Fruit fly (Drosophila melanogaster) whole organism, embryonic: ENCODE measurements around the gene Cyp6d4.
A peak's percentile ranks its signal among the peaks of the same experiment; 100 is the strongest.

Source experiments
- CG10979 ChIP-seq: fragments of 200-800 bp; sonication (Bioruptor generic); optimal IDR thresholded peaks from 2 replicates; lab custom pipeline; 2018; ENCODE audit warnings: missing biosample characterization, mild to moderate bottlenecking, missing genetic modification characterization, moderate library complexity
- CG11696 ChIP-seq: fragments of 200-800 bp; sonication (Bioruptor generic); IDR thresholded peaks from 2 replicates; pipeline ENCODE4 v1.3.6; 2022; ENCODE audit warnings: missing biosample characterization, missing genetic modification characterization
- CG14014 ChIP-seq: fragments of 200-800 bp; sonication (Bioruptor generic); IDR thresholded peaks from 2 replicates; pipeline ENCODE4 v1.3.6; 2022; ENCODE audit warnings: missing biosample characterization, missing genetic modification characterization
- CG15514 ChIP-seq: fragments of 200-800 bp; sonication (Bioruptor generic); optimal IDR thresholded peaks from 3 replicates; lab custom pipeline; 2017; ENCODE audit warnings: missing biosample characterization, missing genetic modification characterization, mild to moderate bottlenecking, moderate library complexity, missing genetic modification reagents
- CG1602 ChIP-seq: fragments of 200-800 bp; sonication (Bioruptor generic); optimal IDR thresholded peaks from 3 replicates; lab custom pipeline; 2016; ENCODE audit warnings: missing biosample characterization, missing genetic modification characterization
- CG16779 ChIP-seq: fragments of 200-800 bp; sonication (Bioruptor generic); IDR thresholded peaks from 2 replicates; pipeline ENCODE4 v1.3.6; 2022; ENCODE audit warnings: missing biosample characterization, missing genetic modification characterization
- CG1792 ChIP-seq: fragments of 200-800 bp; sonication (Bioruptor generic); optimal IDR thresholded peaks from 2 replicates; lab custom pipeline; 2016; ENCODE audit warnings: missing biosample characterization, missing genetic modification characterization
- CG32772 ChIP-seq: fragments of 200-800 bp; sonication (Bioruptor generic); IDR thresholded peaks from 2 replicates; pipeline ENCODE4 v1.3.6; 2022; ENCODE audit warnings: missing biosample characterization, missing genetic modification characterization
- CG4282 ChIP-seq: fragments of 200-800 bp; sonication (Bioruptor generic); optimal IDR thresholded peaks from 2 replicates; lab custom pipeline; 2016; ENCODE audit warnings: missing biosample characterization, missing genetic modification characterization
- CG4854 ChIP-seq: fragments of 200-800 bp; sonication (Bioruptor generic); optimal IDR thresholded peaks from 2 replicates; lab custom pipeline; 2016; ENCODE audit warnings: missing biosample characterization, missing genetic modification characterization, inconsistent platforms
- CG6813 ChIP-seq: fragments of 200-800 bp; sonication (Bioruptor generic); optimal IDR thresholded peaks from 2 replicates; lab custom pipeline; 2017; ENCODE audit warnings: missing biosample characterization, missing genetic modification characterization, mild to moderate bottlenecking, moderate library complexity, missing genetic modification reagents
- CG7839 ChIP-seq: fragments of 200-800 bp; sonication (Bioruptor generic); optimal IDR thresholded peaks from 3 replicates; lab custom pipeline; 2018; ENCODE audit warnings: missing biosample characterization, mild to moderate bottlenecking, missing genetic modification characterization, moderate library complexity
- CG9727 ChIP-seq: fragments of 200-800 bp; sonication (Bioruptor generic); optimal IDR thresholded peaks from 3 replicates; lab custom pipeline; 2017; ENCODE audit warnings: missing biosample characterization, mild to moderate bottlenecking, missing genetic modification characterization
- CkIIα-i1 ChIP-seq: fragments of 200-800 bp; sonication (Bioruptor generic); IDR thresholded peaks from 2 replicates; pipeline ENCODE4 v1.3.6; 2022; ENCODE audit warnings: missing biosample characterization, missing genetic modification characterization
- CoRest ChIP-seq: fragments of 200-800 bp; sonication (Bioruptor generic); optimal IDR thresholded peaks from 3 replicates; lab custom pipeline; 2018; ENCODE audit warnings: missing biosample characterization, mild to moderate bottlenecking, missing genetic modification characterization, moderate library complexity
- E2f1 ChIP-seq: fragments of 200-800 bp; sonication (Bioruptor generic); IDR thresholded peaks from 2 replicates; pipeline ENCODE4 v1.3.6; 2022; ENCODE audit warnings: missing biosample characterization, missing genetic modification characterization
- ERR ChIP-seq: fragments of 200-800 bp; sonication (Bioruptor generic); optimal IDR thresholded peaks from 2 replicates; lab custom pipeline; 2016; ENCODE audit warnings: missing biosample characterization, missing genetic modification characterization
- Elba2 ChIP-seq: fragments of 200-800 bp; sonication (Bioruptor generic); optimal IDR thresholded peaks from 3 replicates; lab custom pipeline; 2016; ENCODE audit warnings: missing biosample characterization, missing genetic modification characterization
- H15 ChIP-seq: fragments of 200-800 bp; sonication (Bioruptor generic); IDR thresholded peaks from 3 replicates; pipeline ENCODE4 v1.3.6; 2022; ENCODE audit warnings: missing biosample characterization, missing genetic modification characterization
- Hsf ChIP-seq: fragments of 200-800 bp; sonication (Bioruptor generic); optimal IDR thresholded peaks from 3 replicates; lab custom pipeline; 2016; ENCODE audit warnings: missing biosample characterization, missing genetic modification characterization
- Mad ChIP-seq: fragments of 200-800 bp; sonication (Bioruptor generic); optimal IDR thresholded peaks from 2 replicates; lab custom pipeline; 2016; ENCODE audit warnings: missing biosample characterization, missing genetic modification characterization
- NC2α ChIP-seq: fragments of 200-800 bp; sonication (Bioruptor generic); optimal IDR thresholded peaks from 2 replicates; lab custom pipeline; 2016; ENCODE audit warnings: missing biosample characterization, missing genetic modification characterization
- Nf-YC ChIP-seq: fragments of 200-800 bp; optimal IDR thresholded peaks from 3 replicates; lab custom pipeline; 2019; ENCODE audit warnings: missing biosample characterization, mild to moderate bottlenecking, missing genetic modification characterization, moderate library complexity
- Optix ChIP-seq: fragments of 200-800 bp; sonication (Bioruptor generic); IDR thresholded peaks from 3 replicates; pipeline ENCODE4 v1.3.6; 2022; ENCODE audit warnings: missing biosample characterization, missing genetic modification characterization
- PHDP ChIP-seq: fragments of 200-800 bp; sonication (Bioruptor generic); optimal IDR thresholded peaks from 3 replicates; lab custom pipeline; 2018; ENCODE audit warnings: missing biosample characterization, mild to moderate bottlenecking, missing genetic modification characterization, moderate library complexity
- Pdp1 ChIP-seq, 2 experiments: fragments of 200-800 bp; sonication (Bioruptor generic); optimal IDR thresholded peaks; 3 replicates each; lab custom pipeline; 2016; ENCODE audit warnings: missing biosample characterization in 2 of 2, missing genetic modification characterization in 2 of 2, mild to moderate bottlenecking in 1 of 2, moderate library complexity in 1 of 2
- Sin3A ChIP-seq: fragments of >200 bp; optimal IDR thresholded peaks from 2 replicates; lab custom pipeline; 2018
- Spps ChIP-seq: fragments of 200-800 bp; sonication (Bioruptor generic); optimal IDR thresholded peaks from 2 replicates; lab custom pipeline; 2018; ENCODE audit warnings: missing biosample characterization, mild to moderate bottlenecking, missing genetic modification characterization
- Xbp1 ChIP-seq: fragments of 200-800 bp; sonication (Bioruptor generic); optimal IDR thresholded peaks from 3 replicates; lab custom pipeline; 2016; ENCODE audit warnings: missing biosample characterization, mild to moderate bottlenecking, missing genetic modification characterization
- ab ChIP-seq: fragments of 200-800 bp; sonication (Bioruptor generic); optimal IDR thresholded peaks from 2 replicates; lab custom pipeline; 2016; ENCODE audit warnings: missing biosample characterization, missing genetic modification characterization
- bab2 ChIP-seq: fragments of 200-800 bp; sonication (Bioruptor generic); optimal IDR thresholded peaks from 2 replicates; lab custom pipeline; 2016; ENCODE audit warnings: missing biosample characterization, missing genetic modification characterization
- bsh ChIP-seq, 2 experiments: fragments of 200-800 bp; sonication (Bioruptor generic); optimal IDR thresholded peaks; 2 replicates each; lab custom pipeline; 2017 to 2018; ENCODE audit warnings: mild to moderate bottlenecking in 2 of 2, missing biosample characterization in 2 of 2, missing genetic modification characterization in 2 of 2, moderate library complexity in 1 of 2
- cad ChIP-seq: fragments of >200 bp; optimal IDR thresholded peaks from 2 replicates; lab custom pipeline; 2017; ENCODE audit warnings: missing biosample characterization, missing genetic modification characterization
- ci ChIP-seq: fragments of 200-800 bp; sonication (Bioruptor generic); IDR thresholded peaks from 3 replicates; pipeline ENCODE4 v1.3.6; 2022; ENCODE audit warnings: missing biosample characterization, missing genetic modification characterization
- croc ChIP-seq: fragments of 200-800 bp; sonication (Bioruptor generic); conservative IDR thresholded peaks from 3 replicates; pipeline ENCODE4 v1.3.6; 2022; ENCODE audit warnings: missing biosample characterization, missing genetic modification characterization
- da ChIP-seq: fragments of 200-800 bp; sonication (Bioruptor generic); optimal IDR thresholded peaks from 2 replicates; lab custom pipeline; 2016; ENCODE audit warnings: missing biosample characterization, missing genetic modification characterization
- dan ChIP-seq: fragments of 200-800 bp; sonication (Bioruptor generic); IDR thresholded peaks from 2 replicates; pipeline ENCODE4 v1.3.6; 2022; ENCODE audit warnings: missing biosample characterization, missing genetic modification characterization
- dysf ChIP-seq: fragments of 200-800 bp; sonication (Bioruptor generic); IDR thresholded peaks from 3 replicates; pipeline ENCODE4 v1.3.6; 2022; ENCODE audit warnings: missing biosample characterization, missing genetic modification characterization
- emc ChIP-seq: fragments of 200-800 bp; sonication (Bioruptor generic); optimal IDR thresholded peaks from 2 replicates; lab custom pipeline; 2016; ENCODE audit warnings: missing biosample characterization, missing genetic modification characterization
- gsb-n ChIP-seq: fragments of 200-800 bp; sonication (Bioruptor generic); optimal IDR thresholded peaks from 3 replicates; lab custom pipeline; 2018; ENCODE audit warnings: missing biosample characterization, mild to moderate bottlenecking, missing genetic modification characterization
- jumu ChIP-seq: fragments of 200-800 bp; sonication (Bioruptor generic); optimal IDR thresholded peaks from 3 replicates; lab custom pipeline; 2016; ENCODE audit warnings: missing biosample characterization, missing genetic modification characterization
- kni ChIP-seq: fragments of 200-800 bp; sonication (Bioruptor generic); optimal IDR thresholded peaks from 3 replicates; lab custom pipeline; 2017; ENCODE audit warnings: mild to moderate bottlenecking, missing biosample characterization, missing genetic modification reagents, missing genetic modification characterization
- onecut ChIP-seq: fragments of 200-800 bp; sonication (Bioruptor generic); IDR thresholded peaks from 2 replicates; pipeline ENCODE4 v1.3.6; 2022; ENCODE audit warnings: missing biosample characterization, missing genetic modification characterization
- p53 ChIP-seq: fragments of 200-800 bp; sonication (Bioruptor generic); optimal IDR thresholded peaks from 2 replicates; lab custom pipeline; 2016; ENCODE audit warnings: missing biosample characterization, missing genetic modification characterization
- pan ChIP-seq, 4 experiments: fragments of >200 bp in 3 of 4; fragments of 200-800 bp in 1 of 4; sonication (Bioruptor generic) in 1 of 4; optimal IDR thresholded peaks in 3 of 4; IDR thresholded peaks in 1 of 4; 2 replicates each; pipeline versions ENCODE4 v1.3.6 to Lab custom; 2017 to 2022; ENCODE audit warnings: missing biosample characterization in 2 of 4, missing genetic modification characterization in 2 of 4, mixed read lengths in 1 of 4
- ranshi ChIP-seq: fragments of 200-800 bp; sonication (Bioruptor generic); IDR thresholded peaks from 2 replicates; pipeline ENCODE4 v1.3.6; 2022; ENCODE audit warnings: missing biosample characterization, missing genetic modification characterization
- tap ChIP-seq: fragments of 200-800 bp; optimal IDR thresholded peaks from 3 replicates; lab custom pipeline; 2019; ENCODE audit warnings: missing biosample characterization, mild to moderate bottlenecking, missing genetic modification characterization, moderate library complexity
- toy ChIP-seq: fragments of 200-800 bp; sonication (Bioruptor generic); IDR thresholded peaks from 2 replicates; pipeline ENCODE4 v1.3.6; 2022; ENCODE audit warnings: missing biosample characterization, missing genetic modification characterization
- vnd ChIP-seq: fragments of 200-800 bp; sonication (Bioruptor generic); IDR thresholded peaks from 3 replicates; pipeline ENCODE4 v1.3.6; 2022; ENCODE audit warnings: missing biosample characterization, missing genetic modification characterization; ENCODE audit not compliant: partially characterized antibody
- wdn ChIP-seq: fragments of 200-800 bp; sonication (Bioruptor generic); IDR thresholded peaks from 2 replicates; pipeline ENCODE4 v1.3.6; 2022; ENCODE audit warnings: missing biosample characterization, missing genetic modification characterization
- yki ChIP-seq: fragments of >200 bp; optimal IDR thresholded peaks from 3 replicates; lab custom pipeline; 2018

Cyp6d4 gene

DNA sequence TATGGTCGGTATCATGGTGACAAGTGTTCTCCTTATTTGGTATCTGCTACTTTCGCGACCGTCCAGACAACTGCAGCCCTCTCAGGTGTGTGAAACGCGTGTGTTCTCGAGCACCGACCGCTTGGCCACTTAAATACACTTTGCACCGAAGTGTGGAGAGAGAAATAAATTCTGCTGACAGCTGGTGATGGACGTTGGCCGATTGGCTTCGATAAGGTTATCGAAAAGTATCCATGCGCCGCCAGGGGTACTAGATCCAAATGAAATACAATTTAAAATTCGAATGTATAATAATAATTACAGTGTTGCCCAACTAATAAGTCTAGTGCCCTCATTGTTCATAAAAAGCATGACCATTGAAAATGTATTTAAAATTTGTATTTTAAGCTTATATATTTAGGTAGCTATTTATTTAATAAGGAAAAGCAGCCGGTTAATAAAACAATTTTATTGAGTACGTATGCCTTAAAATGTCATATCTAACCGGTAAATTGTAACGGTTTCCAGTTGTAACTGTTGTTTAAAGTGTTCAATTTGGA lies 11.7 kb upstream of the Cyp6d4 start, which contains the start of the genes Gclm and CG17625 (continued):
- TF ChIP-seq PHDP (tag; lab: Kevin White, UChicago) (peak; percentile 50), CG10979 (tag; lab: Kevin White, UChicago) (peak; percentile 36), CG11696 (GFP tag; lab: Robert Waterston, UW) (no peak), tap (tag; lab: Kevin White, UChicago) (peak; percentile 53), CG9727 (GFP tag; lab: Kevin White, UChicago) (peak; percentile 41), kni (GFP tag; lab: Kevin White, UChicago) (no peak), da (GFP tag; lab: Kevin White, UChicago) (no peak), CG1792 (GFP tag; lab: Kevin White, UChicago) (no peak), cad (no peak), emc (GFP tag; lab: Kevin White, UChicago) (no peak), CoRest (tag; lab: Kevin White, UChicago) (peak; percentile 70), CG4282 (GFP tag; lab: Kevin White, UChicago) (no peak), E2f1 (peak; percentile 57), gsb-n (peak; percentile 42), Pdp1 (GFP tag; optimal IDR thresholded peaks at IDR 0.05; lab: Kevin White, UChicago) (peak in 1 of 2 experiments; percentile 38), pan (optimal IDR thresholded peaks at IDR 0.05; lab: Kevin White, UChicago) (no peak), pan (GFP tag; optimal IDR thresholded peaks at IDR 0.05 in 1 of 2, IDR thresholded peaks at IDR 0.05 in 1 of 2) (no peak), jumu (GFP tag; lab: Kevin White, UChicago) (peak; percentile 3), Nf-YC (peak; percentile 60), toy (0 out of 2 replicates have a peak, but pooled peaks have one; percentile 10), CG4854 (GFP tag; lab: Kevin White, UChicago) (no peak), onecut (no peak), CG16779 (GFP tag; lab: Robert Waterston, UW) (no peak; the same call in 1 of the 2 replicates), bab2 (GFP tag; lab: Kevin White, UChicago) (peak; percentile 52), dysf (GFP tag; lab: Robert Waterston, UW) (peak; percentile 56; the same call in 2 of the 3 replicates), CG1602 (peak; percentile 34), CG32772 (GFP tag; lab: Robert Waterston, UW) (no peak), yki (lab: Kevin White, UChicago) (no peak), ERR (GFP tag; lab: Kevin White, UChicago) (peak; percentile 42), CkIIα-i1 (GFP tag; lab: Robert Waterston, UW) (no peak), bsh (GFP tag; optimal IDR thresholded peaks at IDR 0.05; lab: Kevin White, UChicago) (peak; percentile 46 to 55), Spps (tag; lab: Kevin White, UChicago) (no peak), NC2α (no peak), ranshi (GFP tag; lab: Robert Waterston, UW) (0 out of 2 replicates have a peak, but pooled peaks have one; percentile 4), CG7839 (tag; lab: Kevin White, UChicago) (peak; percentile 53), Elba2 (GFP tag; lab: Kevin White, UChicago) (no peak), CG15514 (GFP tag; lab: Kevin White, UChicago) (peak; percentile 83), CG6813 (peak; percentile 43), Sin3A (no peak), vnd (GFP tag; lab: Robert Waterston, UW) (peak; percentile 47; the same call in 2 of the 3 replicates), Xbp1 (GFP tag; lab: Kevin White, UChicago) (peak; percentile 62), p53 (no peak), croc (GFP tag; lab: Robert Waterston, UW) (no peak), dan (no peak), Hsf (GFP tag; lab: Kevin White, UChicago) (peak; percentile 50), CG14014 (GFP tag; lab: Robert Waterston, UW) (peak; percentile 63), ci (GFP tag; lab: Robert Waterston, UW) (peak; percentile 74), wdn (GFP tag; lab: Robert Waterston, UW) (0 out of 2 replicates have a peak, but pooled peaks have one; percentile 11), Optix (GFP tag; lab: Robert Waterston, UW) (no peak), H15 (no peak; the same call in 2 of the 3 replicates), ab (no peak), Mad (GFP tag; lab: Kevin White, UChicago) (peak; percentile 47)
